Fruit fly (Drosophila melanogaster): ENCODE measurements around the gene AIMP2.

Gene AIMP2

DNA sequence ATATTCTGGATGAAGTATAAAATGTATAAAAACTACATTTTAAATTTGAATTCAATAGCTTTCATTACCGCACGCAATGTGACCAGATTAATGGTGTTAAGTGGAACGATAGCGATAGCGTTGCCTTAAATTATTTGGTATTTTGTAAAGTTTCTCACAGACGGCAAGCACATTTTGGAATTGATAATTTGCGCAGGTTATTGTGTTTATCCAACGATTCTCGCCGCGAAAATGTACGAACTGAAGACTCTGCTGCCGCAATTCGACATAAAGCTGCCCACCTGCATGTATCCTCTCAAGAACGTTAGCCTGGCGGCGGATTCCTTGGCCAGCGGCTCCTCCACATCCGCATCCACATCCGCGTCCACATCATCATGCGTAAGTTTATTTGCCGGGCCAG is at the start of gene AIMP2:
TSS of gene AIMP2 (plus strand) at position 135 of the 400 bp plus-strand sequence.
- TF ChIP-seq brk (GFP tag; optimal IDR thresholded peaks at IDR 0.05) (no peak), GATAd (GFP tag; optimal IDR thresholded peaks at IDR 0.05) (no peak), Mio (GFP tag; optimal IDR thresholded peaks at IDR 0.05) (no peak), usp (GFP tag; optimal IDR thresholded peaks at IDR 0.05) (no peak), rgr (GFP tag; optimal IDR thresholded peaks at IDR 0.05) (peak; percentile 44)

dm6 chr3L:15534274-15535227 is 48.9 kb upstream of the AIMP2 start:
- no peak for TF ChIP-seq Vsx2 (GFP tag; optimal IDR thresholded peaks at IDR 0.05; ENCODE audit: partially characterized antibody)
- TF ChIP-seq rgr (GFP tag; optimal IDR thresholded peaks at IDR 0.05), result peak; percentile 58
- TF ChIP-seq Hnf4 (GFP tag; optimal IDR thresholded peaks at IDR 0.05), result peak; percentile 75
- TF ChIP-seq Hr83 (GFP tag; optimal IDR thresholded peaks at IDR 0.05; ENCODE audit: poor library complexity, severe bottlenecking), result no peak
- TF ChIP-seq Jra (GFP tag; optimal IDR thresholded peaks at IDR 0.05), result peak; percentile 23
- TF ChIP-seq Rel (GFP tag; optimal IDR thresholded peaks at IDR 0.05), result no peak
- peak; percentile 15 for TF ChIP-seq Rel (tag; optimal IDR thresholded peaks at IDR 0.05)
- no peak for TF ChIP-seq sage (GFP tag; optimal IDR thresholded peaks at IDR 0.05)
- peak; percentile 89 for TF ChIP-seq pan (optimal IDR thresholded peaks at IDR 0.05)
- peak; percentile 64 for TF ChIP-seq OdsH (GFP tag; optimal IDR thresholded peaks at IDR 0.05)
- peak; percentile 75 for TF ChIP-seq tai (GFP tag; optimal IDR thresholded peaks at IDR 0.05)
- peak; percentile 57 for TF ChIP-seq h (GFP tag; optimal IDR thresholded peaks at IDR 0.05)
- TF ChIP-seq Myc (optimal IDR thresholded peaks at IDR 0.05), result no peak
- no peak for TF ChIP-seq lola (GFP tag; optimal IDR thresholded peaks at IDR 0.05)
- peak; percentile 95 for TF ChIP-seq woc (GFP tag; optimal IDR thresholded peaks at IDR 0.05)
- TF ChIP-seq br (GFP tag; optimal IDR thresholded peaks at IDR 0.05), result peak; percentile 65
- TF ChIP-seq dmrt93B (GFP tag; optimal IDR thresholded peaks at IDR 0.05), result peak; percentile 78
- peak; percentile 75 for TF ChIP-seq ey (GFP tag; optimal IDR thresholded peaks at IDR 0.05)
- TF ChIP-seq CG9705 (GFP tag; optimal IDR thresholded peaks at IDR 0.05), result peak; percentile 32
- TF ChIP-seq Sp1 (GFP tag; optimal IDR thresholded peaks at IDR 0.05), result peak; percentile 88
- peak; percentile 32 to 76 for TF ChIP-seq foxo (GFP tag; optimal IDR thresholded peaks at IDR 0.05)
- no peak for TF ChIP-seq GATAd (GFP tag; optimal IDR thresholded peaks at IDR 0.05)
- peak; percentile 88 for TF ChIP-seq Dif (GFP tag; optimal IDR thresholded peaks at IDR 0.05; ENCODE audit: partially characterized antibody)
- no peak for TF ChIP-seq usp (GFP tag; optimal IDR thresholded peaks at IDR 0.05)
- no peak for TF ChIP-seq Mio (GFP tag; optimal IDR thresholded peaks at IDR 0.05)
- TF ChIP-seq fru (GFP tag; optimal IDR thresholded peaks at IDR 0.05), result peak; percentile 71
- peak; percentile 54 for TF ChIP-seq sv (GFP tag; optimal IDR thresholded peaks at IDR 0.05)
- peak; percentile 31 for TF ChIP-seq CrebA (GFP tag; optimal IDR thresholded peaks at IDR 0.05; ENCODE audit: borderline replicate concordance)
- no peak for TF ChIP-seq dsf (GFP tag; optimal IDR thresholded peaks at IDR 0.05; ENCODE audit: borderline replicate concordance)
- peak; percentile 77 for TF ChIP-seq HLH106 (tag; optimal IDR thresholded peaks at IDR 0.05)
- peak; percentile 69 for TF ChIP-seq psq (GFP tag; optimal IDR thresholded peaks at IDR 0.05)
- TF ChIP-seq CG32264 (GFP tag; optimal IDR thresholded peaks at IDR 0.05), result no peak
- TF ChIP-seq dl (GFP tag; optimal IDR thresholded peaks at IDR 0.05; ENCODE audit: insufficient read depth in 1 of 2, partially characterized antibody in 2 of 2), result peak; percentile 53 to 59

DNA sequence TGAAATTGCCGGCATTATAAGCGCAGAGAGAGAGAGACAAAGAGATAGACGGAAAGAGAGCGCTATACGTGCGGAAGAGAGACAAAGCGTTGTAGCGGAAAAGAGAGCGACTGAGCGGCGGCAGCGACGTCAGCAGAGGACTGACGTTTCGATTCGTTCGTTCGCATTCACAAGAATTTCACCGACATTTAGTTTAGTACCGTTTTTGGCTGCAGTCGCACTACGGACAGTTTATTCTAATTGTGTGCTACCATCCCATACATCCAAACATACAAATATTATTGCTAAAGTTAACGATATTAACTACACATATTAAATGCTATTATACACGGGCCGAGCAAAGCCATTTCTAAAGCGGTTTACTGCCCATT is 48.2 kb upstream of the AIMP2 start, which contains the start of gene CrebA:
TSS of gene CrebA (plus strand) at position 168 of the 371 bp plus-strand sequence.
- TF ChIP-seq Vsx2 (GFP tag; optimal IDR thresholded peaks at IDR 0.05; ENCODE audit: partially characterized antibody) (peak; percentile 81), Mio (GFP tag; optimal IDR thresholded peaks at IDR 0.05) (no peak), Hr83 (GFP tag; optimal IDR thresholded peaks at IDR 0.05; ENCODE audit: poor library complexity, severe bottlenecking) (peak; percentile 80), dsf (GFP tag; optimal IDR thresholded peaks at IDR 0.05; ENCODE audit: borderline replicate concordance) (no peak), Rel (GFP tag; optimal IDR thresholded peaks at IDR 0.05) (no peak), Rel (tag; optimal IDR thresholded peaks at IDR 0.05) (peak; percentile 18), Dif (GFP tag; optimal IDR thresholded peaks at IDR 0.05; ENCODE audit: partially characterized antibody) (peak; percentile 91), foxo (GFP tag; optimal IDR thresholded peaks at IDR 0.05) (no peak), Hnf4 (GFP tag; optimal IDR thresholded peaks at IDR 0.05) (no peak), psq (GFP tag; optimal IDR thresholded peaks at IDR 0.05) (no peak), HLH106 (tag; optimal IDR thresholded peaks at IDR 0.05) (no peak), fru (GFP tag; optimal IDR thresholded peaks at IDR 0.05) (no peak), sage (GFP tag; optimal IDR thresholded peaks at IDR 0.05) (peak; percentile 31), dl (GFP tag; optimal IDR thresholded peaks at IDR 0.05; ENCODE audit: insufficient read depth in 1 of 2, partially characterized antibody in 2 of 2) (peak; percentile 83 to 89), CG32264 (GFP tag; optimal IDR thresholded peaks at IDR 0.05) (no peak), ey (GFP tag; optimal IDR thresholded peaks at IDR 0.05) (no peak)
